Fruit fly (Drosophila melanogaster): ENCODE data around the gene alpha-Man-Ib.

The alpha-Man-Ib gene

dm6 chr3R:29068430-29069207 is 44.0 kb downstream of the alpha-Man-Ib start (continued):
- TF ChIP-seq CG9932 (GFP tag; IDR thresholded peaks at IDR 0.05) = 0 out of 2 replicates have a peak, but pooled peaks have one; percentile 18
- no peak for TF ChIP-seq ab (GFP tag; optimal IDR thresholded peaks at IDR 0.05)
- no peak for TF ChIP-seq CG10565 (GFP tag; optimal IDR thresholded peaks at IDR 0.05)
- TF ChIP-seq HHEX (GFP tag; optimal IDR thresholded peaks at IDR 0.05) = peak; percentile 5
- TF ChIP-seq CG17568 (GFP tag; optimal IDR thresholded peaks at IDR 0.05) = no peak
- TF ChIP-seq zen (tag; optimal IDR thresholded peaks at IDR 0.05) = no peak
- no peak for TF ChIP-seq vfl (GFP tag; optimal IDR thresholded peaks at IDR 0.05)
- peak; percentile 3 for TF ChIP-seq CG10274 (GFP tag; optimal IDR thresholded peaks at IDR 0.05)
- no peak for TF ChIP-seq Stat92E (GFP tag; optimal IDR thresholded peaks at IDR 0.05)
- peak; percentile 36 for TF ChIP-seq cwo (GFP tag; optimal IDR thresholded peaks at IDR 0.05)
- no peak for TF ChIP-seq gfzf (GFP tag; optimal IDR thresholded peaks at IDR 0.05)
- no peak for TF ChIP-seq Eip74EF (GFP tag; optimal IDR thresholded peaks at IDR 0.05)
- TF ChIP-seq Dll (GFP tag; IDR thresholded peaks at IDR 0.05; ENCODE audit: partially characterized antibody) = no peak
- TF ChIP-seq ci (GFP tag; IDR thresholded peaks at IDR 0.05) = 0 out of 3 replicates have a peak, but pooled peaks have one; percentile 61
- peak; percentile 34 for TF ChIP-seq CG30403 (GFP tag; optimal IDR thresholded peaks at IDR 0.05)
- peak; percentile 40 for TF ChIP-seq pb (GFP tag; optimal IDR thresholded peaks at IDR 0.05)
- TF ChIP-seq CG10654 (GFP tag; optimal IDR thresholded peaks at IDR 0.05) = peak; percentile 15
- no peak for TF ChIP-seq CG12744 (GFP tag; optimal IDR thresholded peaks at IDR 0.05)
- no peak for TF ChIP-seq B-H2 (GFP tag; optimal IDR thresholded peaks at IDR 0.05)
- no peak for TF ChIP-seq Max (GFP tag; optimal IDR thresholded peaks at IDR 0.05)
- TF ChIP-seq fd102C (GFP tag; optimal IDR thresholded peaks at IDR 0.05) = no peak
- TF ChIP-seq tin (GFP tag; optimal IDR thresholded peaks at IDR 0.05) = peak; percentile 15
- TF ChIP-seq bowl (GFP tag; IDR thresholded peaks at IDR 0.05) = no peak
- TF ChIP-seq fu2 (GFP tag; optimal IDR thresholded peaks at IDR 0.05) = no peak
- no peak for TF ChIP-seq CG4360 (GFP tag; IDR thresholded peaks at IDR 0.05)
- no peak for TF ChIP-seq mirr (GFP tag; optimal IDR thresholded peaks at IDR 0.05)
- TF ChIP-seq inv (GFP tag; IDR thresholded peaks at IDR 0.05; ENCODE audit: partially characterized antibody) = no peak
- TF ChIP-seq CG16779 (GFP tag; IDR thresholded peaks at IDR 0.05) = no peak
- no peak for TF ChIP-seq sim (GFP tag; IDR thresholded peaks at IDR 0.05)
- TF ChIP-seq Side (GFP tag; optimal IDR thresholded peaks at IDR 0.05) = peak; percentile 39
- no peak for TF ChIP-seq crp (GFP tag; optimal IDR thresholded peaks at IDR 0.05)
- TF ChIP-seq grn (GFP tag; optimal IDR thresholded peaks at IDR 0.05) = no peak
- 0 out of 2 replicates have a peak, but pooled peaks have one; percentile 38 for TF ChIP-seq Ptx1 (GFP tag; IDR thresholded peaks at IDR 0.05)
- no peak for TF ChIP-seq Spps (tag; optimal IDR thresholded peaks at IDR 0.05)
- TF ChIP-seq CG4854 (GFP tag; optimal IDR thresholded peaks at IDR 0.05) = no peak
- TF ChIP-seq usp (GFP tag; optimal IDR thresholded peaks at IDR 0.05) = no peak
- TF ChIP-seq z (GFP tag; IDR thresholded peaks at IDR 0.05) = no peak
- TF ChIP-seq MBD-R2 (GFP tag; IDR thresholded peaks at IDR 0.05) = no peak
- TF ChIP-seq CG8359 (GFP tag; optimal IDR thresholded peaks at IDR 0.05; ENCODE audit: borderline replicate concordance) = no peak
- peak; percentile 8; the same call in 1 of the 2 replicates for TF ChIP-seq CG14667 (GFP tag; IDR thresholded peaks at IDR 0.05)
- TF ChIP-seq CG1233 (GFP tag; optimal IDR thresholded peaks at IDR 0.05) = no peak
- peak; percentile 51; the same call in 1 of the 2 replicates for TF ChIP-seq ara (GFP tag; IDR thresholded peaks at IDR 0.05)
- TF ChIP-seq CG16815 (GFP tag; optimal IDR thresholded peaks at IDR 0.05) = no peak
- TF ChIP-seq Hr3 (GFP tag; optimal IDR thresholded peaks at IDR 0.05) = no peak
- no peak for TF ChIP-seq insv (GFP tag; optimal IDR thresholded peaks at IDR 0.05)
- no peak for TF ChIP-seq sd (tag; optimal IDR thresholded peaks at IDR 0.05)
- peak; percentile 30 for TF ChIP-seq caup (GFP tag; optimal IDR thresholded peaks at IDR 0.05; ENCODE audit: severe bottlenecking)
- TF ChIP-seq run (tag; optimal IDR thresholded peaks at IDR 0.05) = no peak
- TF ChIP-seq CG12155 (GFP tag; optimal IDR thresholded peaks at IDR 0.05) = no peak
